Worm (Caenorhabditis elegans): Measurements from ENCODE around the gene C45B2.8.

Gene C45B2.8

DNA sequence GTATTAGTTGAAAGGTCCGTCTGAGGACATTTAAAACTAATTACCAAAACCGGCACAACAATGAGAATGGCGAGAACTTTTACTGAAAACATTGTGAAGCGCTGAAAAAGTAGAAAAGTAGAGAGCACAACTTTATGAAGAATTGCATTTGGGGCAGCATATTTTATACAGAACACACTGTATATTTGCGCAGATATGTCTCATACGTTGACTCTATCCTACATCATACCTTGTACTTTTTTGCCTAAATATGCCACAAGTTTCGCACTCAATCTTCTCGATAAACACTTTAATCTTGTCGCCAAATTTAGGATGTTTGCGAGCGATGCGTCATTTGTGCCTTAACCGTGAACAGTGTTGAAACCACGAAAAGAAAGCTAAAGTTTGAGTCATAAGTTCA, 15.5 kb downstream of the C45B2.8 start, which contains the start of gene C15H9.11:
Gene C15H9.11 (minus strand): TSS at position 101 of the 400 bp plus-strand sequence.
- TF ChIP-seq lin-13 (GFP tag; optimal IDR thresholded peaks at IDR 0.05) (no peak), lir-3 (tag; optimal IDR thresholded peaks at IDR 0.05) (no peak), spr-3 (GFP tag; optimal IDR thresholded peaks at IDR 0.05) (no peak)

- no peak for TF ChIP-seq nhr-25 (tag; optimal IDR thresholded peaks at IDR 0.05; ENCODE audit: borderline replicate concordance, insufficient read depth)
- peak; percentile 31 for TF ChIP-seq aha-1 (tag)
- peak in 1 of 2 experiments; percentile 93 for TF ChIP-seq unc-62 (GFP tag; optimal IDR thresholded peaks at IDR 0.05 in 1 of 2)
- no peak for TF ChIP-seq unc-62 (tag; optimal IDR thresholded peaks at IDR 0.05)
Measured at ce11 chrX:6107962-6108361, 20.2 kb downstream of the C45B2.8 start.

DNA sequence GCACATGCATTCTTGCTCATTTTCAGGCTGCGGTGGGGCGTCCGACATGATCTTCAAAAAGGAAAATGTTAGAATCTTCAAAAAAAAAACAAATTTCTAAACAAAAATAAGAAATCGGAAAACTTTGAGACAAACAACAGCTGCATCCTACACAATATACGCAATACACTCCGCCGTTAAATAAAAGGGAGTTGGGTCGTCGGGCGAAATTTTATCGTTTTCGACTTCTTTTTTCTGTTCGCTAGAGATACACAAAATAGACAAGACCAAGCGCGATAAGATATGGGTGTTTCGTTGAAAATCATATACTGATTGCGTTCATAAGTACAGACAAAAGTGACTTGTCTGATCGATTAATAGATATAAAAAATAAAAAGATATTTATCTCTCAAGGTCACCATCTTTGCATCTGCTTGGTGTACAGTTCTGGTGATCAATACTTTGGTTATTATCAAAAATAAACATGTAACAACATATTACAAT, 21.6 kb downstream of the C45B2.8 start, which contains the start of gene kynu-1:
Gene kynu-1 (minus strand): TSS at position 51 of the 483 bp plus-strand sequence.
- TF ChIP-seq mdt-29 (GFP tag; IDR thresholded peaks at IDR 0.05) (no peak), T20F7.1 (GFP tag; optimal IDR thresholded peaks at IDR 0.05) (no peak), ceh-44 (GFP tag; IDR thresholded peaks at IDR 0.05) (no peak), ZK337.2 (GFP tag; IDR thresholded peaks at IDR 0.05) (no peak), jun-1 (tag; optimal IDR thresholded peaks at IDR 0.05) (no peak), set-16 (GFP tag; IDR thresholded peaks at IDR 0.05) (no peak), ceh-32 (tag; optimal IDR thresholded peaks at IDR 0.05; ENCODE audit: poor library complexity) (no peak), ceh-82 (tag; optimal IDR thresholded peaks at IDR 0.05) (no peak), zfp-3 (GFP tag; conservative IDR thresholded peaks at IDR 0.05) (no peak), hlh-11 (tag; optimal IDR thresholded peaks at IDR 0.05) (peak; percentile 50), zfp-2 (tag; optimal IDR thresholded peaks at IDR 0.05) (no peak), lin-15B (tag; optimal IDR thresholded peaks at IDR 0.05) (no peak), daf-12 (tag; optimal IDR thresholded peaks at IDR 0.05) (no peak), dve-1 (tag; optimal IDR thresholded peaks at IDR 0.05; ENCODE audit: insufficient read depth) (peak; percentile 56), zag-1 (tag; optimal IDR thresholded peaks at IDR 0.05) (no peak), zip-11 (GFP tag; IDR thresholded peaks at IDR 0.05) (no peak), lsy-2 (tag; optimal IDR thresholded peaks at IDR 0.05) (peak in 1 of 2 experiments; percentile 27), egl-27 (tag; optimal IDR thresholded peaks at IDR 0.05) (no peak), nhr-48 (tag; optimal IDR thresholded peaks at IDR 0.05) (no peak), fos-1 (tag; optimal IDR thresholded peaks at IDR 0.05) (no peak), lin-13 (GFP tag; optimal IDR thresholded peaks at IDR 0.05) (no peak), Y5F2A.4 (GFP tag; optimal IDR thresholded peaks at IDR 0.05) (no peak), dpl-1 (GFP tag; optimal IDR thresholded peaks at IDR 0.05) (no peak), spr-1 (tag; optimal IDR thresholded peaks at IDR 0.05) (no peak), nhr-28 (tag; optimal IDR thresholded peaks at IDR 0.05) (peak; percentile 83), nhr-11 (tag; optimal IDR thresholded peaks at IDR 0.05) (no peak), Y75B8A.6 (GFP tag; IDR thresholded peaks at IDR 0.05) (no peak), aha-1 (tag) (no peak), snpc-1.2 (GFP tag; IDR thresholded peaks at IDR 0.05) (no peak), nhr-237 (tag; optimal IDR thresholded peaks at IDR 0.05) (no peak), mxl-3 (GFP tag; optimal IDR thresholded peaks at IDR 0.05) (no peak), nhr-77 (tag; optimal IDR thresholded peaks at IDR 0.05) (no peak), madf-9 (GFP tag; conservative IDR thresholded peaks at IDR 0.05) (no peak), dmd-6 (GFP tag; IDR thresholded peaks at IDR 0.05) (peak; percentile 31; the same call in 1 of the 2 replicates), php-3 (GFP tag; IDR thresholded peaks at IDR 0.05) (no peak), daf-8 (GFP tag; IDR thresholded peaks at IDR 0.05) (no peak), daf-16 (GFP tag; optimal IDR thresholded peaks at IDR 0.05) (no peak), daf-16 (tag; optimal IDR thresholded peaks at IDR 0.05) (peak; percentile 45)
